Worm (Caenorhabditis elegans) whole organism, L4/young adult: ENCODE results near the gene clec-79.

Source experiments
- W03F9.2 ChIP-seq: fragments of 150-350 bp; optimal IDR thresholded peaks from 2 replicates; lab custom pipeline; 2014; ENCODE audit warnings: missing biosample characterization, missing genetic modification characterization
- dao-5 ChIP-seq: sonication (generic microtip); optimal IDR thresholded peaks from 2 replicates; lab custom pipeline; 2016; ENCODE audit warnings: missing genotype, missing genetic modification characterization, moderate library complexity, missing compliant biosample characterization
- him-1 ChIP-seq: sonication (generic microtip); optimal IDR thresholded peaks from 2 replicates; lab custom pipeline; 2016; ENCODE audit warnings: missing genotype, missing genetic modification reagents, missing genetic modification characterization, missing compliant biosample characterization

ce11 chrIV:3979525-3979924 lies 6.4 kb downstream of the clec-79 start, which contains the start of gene srh-222:
- TF ChIP-seq W03F9.2 (tag; lab: Kevin White, UChicago) (no peak), dao-5 (tag; lab: Kevin White, UChicago) (no peak), him-1 (tag; lab: Kevin White, UChicago) (no peak)
